Fruit fly (Drosophila melanogaster) Kc167 (cell line): ENCODE measurements around the gene Tim9a.
A peak's percentile ranks its signal among the peaks of the same experiment; 100 is the strongest.

Experiments used
- Myc ChIP-seq: fragments of >200 bp; optimal IDR thresholded peaks from 2 replicates; lab custom pipeline; 2017; ENCODE audit warnings: missing external identifiers
- Sin3A ChIP-seq: fragments of >200 bp; optimal IDR thresholded peaks from 2 replicates; lab custom pipeline; 2018; ENCODE audit warnings: missing external identifiers
- h ChIP-seq: fragments of >200 bp; optimal IDR thresholded peaks from 3 replicates; lab custom pipeline; 2018; ENCODE audit warnings: missing external identifiers
- insv ChIP-seq: fragments of >200 bp; optimal IDR thresholded peaks from 3 replicates; lab custom pipeline; 2018; ENCODE audit warnings: missing external identifiers
- psq ChIP-seq: fragments of >200 bp; optimal IDR thresholded peaks from 2 replicates; lab custom pipeline; 2017; ENCODE audit warnings: missing external identifiers
- ttk ChIP-seq: sonication (Bioruptor generic); optimal IDR thresholded peaks from 2 replicates; lab custom pipeline; 2017; ENCODE audit warnings: missing external identifiers

Gene Tim9a

DNA sequence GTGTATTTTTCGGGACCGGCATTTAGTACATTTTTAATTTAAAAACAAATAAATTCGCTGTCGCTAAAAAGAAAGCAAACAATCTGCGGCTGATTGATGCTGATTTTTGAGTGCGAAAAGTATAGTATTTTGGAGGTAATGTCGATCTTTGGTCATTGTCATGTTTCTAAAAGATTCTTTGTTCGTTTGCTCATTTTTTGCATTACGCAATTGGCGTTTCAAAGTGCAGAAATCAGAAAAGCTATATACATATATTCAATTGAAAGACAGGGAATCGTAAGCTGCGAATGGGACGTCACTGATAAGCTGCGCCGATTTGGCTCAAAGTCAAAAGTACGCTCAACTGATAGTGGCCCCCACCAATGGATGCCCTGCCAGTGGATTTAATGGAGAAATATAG lies 12.5 kb upstream of the Tim9a start:
- TF ChIP-seq psq (lab: Kevin White, UChicago) (no peak), ttk (no peak), Sin3A (lab: Kevin White, UChicago) (no peak), h (lab: Kevin White, UChicago) (no peak), insv (lab: Kevin White, UChicago) (no peak), Myc (lab: Kevin White, UChicago) (no peak)

dm6 chrX:13373239-13374153 lies 11.5 kb upstream of the Tim9a start:
- no peak for TF ChIP-seq Sin3A (lab: Kevin White, UChicago)
- no peak for TF ChIP-seq psq (lab: Kevin White, UChicago)
- TF ChIP-seq ttk = no peak
- TF ChIP-seq insv (lab: Kevin White, UChicago) = no peak
- TF ChIP-seq Myc (lab: Kevin White, UChicago) = no peak
- no peak for TF ChIP-seq h (lab: Kevin White, UChicago)

dm6 chrX:13374154-13374536 lies 10.9 kb upstream of the Tim9a start:
- TF ChIP-seq ttk (no peak), h (lab: Kevin White, UChicago) (no peak), Sin3A (lab: Kevin White, UChicago) (no peak), psq (lab: Kevin White, UChicago) (no peak), insv (lab: Kevin White, UChicago) (no peak), Myc (lab: Kevin White, UChicago) (no peak)

DNA sequence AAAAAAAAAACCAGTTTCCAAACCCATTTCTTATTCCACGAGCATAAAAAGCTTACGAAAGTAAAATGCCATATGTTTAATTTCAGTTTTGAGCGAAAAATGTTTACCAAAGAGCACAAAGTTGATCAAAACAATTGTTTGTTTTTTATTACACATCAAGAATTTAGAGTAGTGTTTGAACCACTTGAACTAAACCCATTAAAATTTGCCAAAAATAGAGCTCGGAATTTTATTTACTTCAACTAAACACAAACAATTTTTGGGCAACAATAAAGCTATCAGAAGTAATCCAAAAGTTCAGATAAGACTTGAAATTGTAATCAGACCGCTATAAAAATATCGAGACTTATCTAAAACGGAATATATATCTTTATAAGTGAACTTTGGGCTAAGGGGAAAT lies 10.0 kb upstream of the Tim9a start:
- TF ChIP-seq Myc (lab: Kevin White, UChicago) = no peak
- TF ChIP-seq psq (lab: Kevin White, UChicago) = no peak
- no peak for TF ChIP-seq Sin3A (lab: Kevin White, UChicago)
- no peak for TF ChIP-seq ttk
- no peak for TF ChIP-seq insv (lab: Kevin White, UChicago)
- TF ChIP-seq h (lab: Kevin White, UChicago) = no peak

dm6 chrX:13375489-13375997 lies 9.5 kb upstream of the Tim9a start:
- TF ChIP-seq psq (lab: Kevin White, UChicago) (no peak), Sin3A (lab: Kevin White, UChicago) (no peak), Myc (lab: Kevin White, UChicago) (no peak), h (lab: Kevin White, UChicago) (no peak), ttk (no peak), insv (lab: Kevin White, UChicago) (no peak)

DNA sequence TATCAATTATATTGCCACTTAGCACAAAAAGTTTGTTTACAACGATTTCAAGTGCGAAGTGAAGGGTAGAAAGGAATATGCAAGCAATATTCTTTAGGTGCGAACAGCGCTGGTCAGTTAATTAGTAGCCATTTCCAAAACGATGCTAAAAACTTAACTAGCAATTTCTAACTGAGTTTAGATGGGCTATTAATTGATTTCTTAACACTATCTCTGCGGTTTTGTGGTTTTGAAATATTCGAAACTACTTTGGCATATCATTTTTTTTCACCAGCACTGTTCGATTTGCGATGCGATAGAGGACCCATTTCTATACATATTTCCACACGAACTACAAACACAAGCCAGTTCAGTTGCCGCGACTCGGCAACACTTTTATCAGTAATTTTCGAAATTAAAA lies 8.5 kb upstream of the Tim9a start:
- TF ChIP-seq insv (lab: Kevin White, UChicago) = no peak
- no peak for TF ChIP-seq Myc (lab: Kevin White, UChicago)

dm6 chrX:13383770-13384169 lies 1.2 kb upstream of the Tim9a start:
- TF ChIP-seq Myc (lab: Kevin White, UChicago) (no peak), h (lab: Kevin White, UChicago) (peak; percentile 90)

dm6 chrX:13384177-13384576 lies 833 bp upstream of the Tim9a start:
- TF ChIP-seq psq (lab: Kevin White, UChicago) = no peak
- no peak for TF ChIP-seq Sin3A (lab: Kevin White, UChicago)
- TF ChIP-seq ttk = no peak
- no peak for TF ChIP-seq h (lab: Kevin White, UChicago)
- TF ChIP-seq insv (lab: Kevin White, UChicago) = no peak
- TF ChIP-seq Myc (lab: Kevin White, UChicago) = no peak

- TF ChIP-seq psq (lab: Kevin White, UChicago) (no peak), h (lab: Kevin White, UChicago) (no peak), insv (lab: Kevin White, UChicago) (no peak), ttk (no peak), Myc (lab: Kevin White, UChicago) (no peak), Sin3A (lab: Kevin White, UChicago) (no peak)
Measured at dm6 chrX:13386776-13387175, 1.8 kb downstream of the Tim9a start.

DNA sequence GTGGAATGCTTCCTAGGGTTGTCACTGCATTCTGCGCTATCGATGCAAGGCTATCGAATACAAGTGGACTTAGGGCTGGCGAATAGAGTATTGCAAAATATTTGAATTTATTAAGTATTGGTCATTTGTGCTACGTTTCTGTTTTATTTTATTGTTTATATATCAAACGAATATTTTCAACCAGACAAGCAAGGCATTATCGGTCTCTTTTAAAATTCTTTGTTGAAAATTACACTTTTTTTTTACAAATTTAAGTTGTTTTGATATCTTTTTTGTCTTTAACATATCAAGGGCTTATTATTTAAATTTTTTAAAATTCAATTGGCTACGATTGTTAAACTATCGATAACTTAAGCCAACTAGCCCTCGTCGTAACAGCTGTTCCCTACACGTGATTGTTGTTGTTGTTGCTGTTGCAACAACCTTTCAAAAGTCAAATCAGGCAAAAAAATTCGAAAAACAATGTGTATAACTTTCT lies 2.4 kb downstream of the Tim9a start, which contains the start of the genes Ype and CG1662:
Gene Ype, minus strand, starts transcription at position 45 of the 478 bp plus-strand sequence.
Gene CG1662, plus strand, starts transcription at position 191 of the 478 bp plus-strand sequence.
- TF ChIP-seq psq (lab: Kevin White, UChicago) (no peak), Sin3A (lab: Kevin White, UChicago) (no peak), insv (lab: Kevin White, UChicago) (no peak), h (lab: Kevin White, UChicago) (no peak), Myc (lab: Kevin White, UChicago) (no peak), ttk (no peak)

dm6 chrX:13390465-13391173 lies 5.6 kb downstream of the Tim9a start:
- TF ChIP-seq ttk = no peak
- TF ChIP-seq insv (lab: Kevin White, UChicago) = no peak
- TF ChIP-seq h (lab: Kevin White, UChicago) = no peak
- TF ChIP-seq Sin3A (lab: Kevin White, UChicago) = no peak
- no peak for TF ChIP-seq psq (lab: Kevin White, UChicago)
- TF ChIP-seq Myc (lab: Kevin White, UChicago) = no peak
